Worm (Caenorhabditis elegans) whole organism, L1 larva: ENCODE data around the gene dlc-2.
A peak's percentile ranks its signal among the peaks of the same experiment; 100 is the strongest.

ENCODE experiments used
- aha-1 ChIP-seq: fragments of 150-350 bp; optimal IDR thresholded peaks from 2 replicates; lab custom pipeline; 2014; ENCODE audit warnings: missing biosample characterization, missing genetic modification characterization
- aly-2 ChIP-seq: fragments of 150-350 bp; optimal IDR thresholded peaks from 2 replicates; lab custom pipeline; 2014; ENCODE audit warnings: missing biosample characterization, missing genetic modification characterization
- ama-1 ChIP-seq: fragments of 150-350 bp; optimal IDR thresholded peaks from 2 replicates; lab custom pipeline; 2014
- blmp-1 ChIP-seq: fragments of 150-350 bp; optimal IDR thresholded peaks from 2 replicates; lab custom pipeline; 2014; ENCODE audit warnings: missing biosample characterization, missing genetic modification characterization
- fkh-8 ChIP-seq: sonication (generic microtip); optimal IDR thresholded peaks from 2 replicates; lab custom pipeline; 2016; ENCODE audit warnings: mild to moderate bottlenecking, missing genetic modification characterization, missing compliant biosample characterization
- mep-1 ChIP-seq: fragments of 150-350 bp; optimal IDR thresholded peaks from 2 replicates; lab custom pipeline; 2014; ENCODE audit warnings: missing biosample characterization, missing genetic modification characterization
- nhr-11 ChIP-seq: fragments of 150-350 bp; optimal IDR thresholded peaks from 2 replicates; lab custom pipeline; 2014; ENCODE audit warnings: missing biosample characterization, missing genetic modification characterization
- nhr-19 ChIP-seq: fragments of 200-800 bp; sonication (Bioruptor generic); conservative IDR thresholded peaks from 2 replicates; pipeline ENCODE4 v1.3.6; 2022; ENCODE audit warnings: missing genetic modification characterization, missing compliant biosample characterization
- unc-130 ChIP-seq: fragments of 150-350 bp; optimal IDR thresholded peaks from 2 replicates; lab custom pipeline; 2017; ENCODE audit warnings: missing biosample characterization, missing genetic modification characterization, inconsistent platforms
- zag-1 ChIP-seq: fragments of 150-350 bp; optimal IDR thresholded peaks from 2 replicates; lab custom pipeline; 2014; ENCODE audit warnings: missing biosample characterization, missing genetic modification characterization

DNA sequence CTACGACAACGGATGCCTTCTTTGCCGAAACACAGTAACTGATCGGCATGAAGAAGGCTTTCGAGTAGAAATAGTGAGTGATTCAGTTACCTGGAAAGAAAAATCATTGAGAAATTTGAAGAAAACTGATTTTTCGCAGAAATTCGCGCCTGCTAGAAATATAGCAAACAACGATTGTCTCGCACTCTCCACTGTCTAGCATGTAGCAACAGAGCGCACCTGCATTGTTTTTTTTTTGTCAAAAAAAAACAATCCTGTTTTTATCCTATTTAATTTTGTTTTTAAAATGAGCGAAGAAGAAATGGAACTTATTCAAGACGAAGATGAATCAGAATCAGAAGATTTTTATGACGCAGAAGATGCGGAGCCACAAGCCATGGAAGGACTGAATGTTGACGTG lies 9.7 kb upstream of the dlc-2 start, which contains the start of the genes ddb-1 and M18.6:
- TF ChIP-seq zag-1 (tag; lab: Kevin White, UChicago) (no peak), mep-1 (peak; percentile 65), unc-130 (tag; lab: Kevin White, UChicago) (no peak), fkh-8 (tag; lab: Kevin White, UChicago) (no peak), aly-2 (tag; lab: Kevin White, UChicago) (no peak), nhr-19 (GFP tag; lab: Robert Waterston, UW) (no peak), blmp-1 (tag; lab: Kevin White, UChicago) (peak; percentile 53), nhr-11 (tag; lab: Kevin White, UChicago) (no peak), aha-1 (no peak), ama-1 (lab: Kevin White, UChicago) (no peak)
